Fruit fly (Drosophila melanogaster) whole organism, embryonic: Measurements from ENCODE around the gene wit.

ENCODE experiments used
- CG10321 ChIP-seq: fragments of 200-800 bp; sonication (Bioruptor generic); IDR thresholded peaks from 2 replicates; pipeline ENCODE4 v1.3.6; 2022; ENCODE audit warnings: missing biosample characterization, missing genetic modification characterization
- CG10979 ChIP-seq: fragments of 200-800 bp; sonication (Bioruptor generic); optimal IDR thresholded peaks from 2 replicates; lab custom pipeline; 2018; ENCODE audit warnings: missing biosample characterization, mild to moderate bottlenecking, missing genetic modification characterization, moderate library complexity
- CG11695 ChIP-seq: fragments of 200-800 bp; sonication (Bioruptor generic); IDR thresholded peaks from 3 replicates; pipeline ENCODE4 v1.3.6; 2022; ENCODE audit warnings: missing biosample characterization, missing genetic modification characterization
- CG12659 ChIP-seq: fragments of 200-800 bp; sonication (Bioruptor generic); optimal IDR thresholded peaks from 3 replicates; lab custom pipeline; 2017; ENCODE audit warnings: mild to moderate bottlenecking, missing biosample characterization, missing genetic modification reagents, missing genetic modification characterization
- CG13123 ChIP-seq: fragments of 200-800 bp; sonication (Bioruptor generic); optimal IDR thresholded peaks from 2 replicates; lab custom pipeline; 2016; ENCODE audit warnings: missing biosample characterization, missing genetic modification characterization
- CG15514 ChIP-seq: fragments of 200-800 bp; sonication (Bioruptor generic); optimal IDR thresholded peaks from 3 replicates; lab custom pipeline; 2017; ENCODE audit warnings: missing biosample characterization, missing genetic modification characterization, mild to moderate bottlenecking, moderate library complexity, missing genetic modification reagents
- CG15696 ChIP-seq: fragments of 200-800 bp; sonication (Bioruptor generic); optimal IDR thresholded peaks from 2 replicates; lab custom pipeline; 2019; ENCODE audit warnings: missing biosample characterization, mild to moderate bottlenecking, missing genetic modification characterization, moderate library complexity
- CG18764 ChIP-seq: fragments of 200-800 bp; sonication (Bioruptor generic); optimal IDR thresholded peaks from 3 replicates; lab custom pipeline; 2016; ENCODE audit warnings: missing biosample characterization, missing genetic modification characterization
- CG2120 ChIP-seq: fragments of 200-800 bp; sonication (Bioruptor generic); optimal IDR thresholded peaks from 3 replicates; lab custom pipeline; 2016; ENCODE audit warnings: missing biosample characterization, missing genetic modification characterization
- CG2712 ChIP-seq: fragments of 200-800 bp; optimal IDR thresholded peaks from 3 replicates; lab custom pipeline; 2019; ENCODE audit warnings: missing biosample characterization, mild to moderate bottlenecking, missing genetic modification characterization, moderate library complexity
- CG31441 ChIP-seq: fragments of 200-800 bp; sonication (Bioruptor generic); IDR thresholded peaks from 2 replicates; pipeline ENCODE4 v1.3.6; 2022; ENCODE audit warnings: missing biosample characterization, missing genetic modification characterization
- CG32532 ChIP-seq: fragments of 200-800 bp; sonication (Bioruptor generic); IDR thresholded peaks from 2 replicates; pipeline ENCODE4 v1.3.6; 2022; ENCODE audit warnings: missing biosample characterization, missing genetic modification characterization
- CG34376 ChIP-seq: fragments of 200-800 bp; sonication (Bioruptor generic); optimal IDR thresholded peaks from 2 replicates; lab custom pipeline; 2018; ENCODE audit warnings: missing biosample characterization, mild to moderate bottlenecking, missing genetic modification characterization
- CG6254 ChIP-seq: fragments of 200-800 bp; sonication (Bioruptor generic); optimal IDR thresholded peaks from 3 replicates; lab custom pipeline; 2017; ENCODE audit warnings: mild to moderate bottlenecking, missing biosample characterization, missing genetic modification reagents, missing genetic modification characterization
- CG9797 ChIP-seq: fragments of 200-800 bp; sonication (Bioruptor generic); optimal IDR thresholded peaks from 3 replicates; lab custom pipeline; 2018; ENCODE audit warnings: missing biosample characterization, mild to moderate bottlenecking, missing genetic modification characterization
- D19A ChIP-seq: fragments of 200-800 bp; optimal IDR thresholded peaks from 3 replicates; lab custom pipeline; 2019; ENCODE audit warnings: missing biosample characterization, mild to moderate bottlenecking, missing genetic modification characterization, moderate library complexity
- Ets65A ChIP-seq: fragments of 200-800 bp; sonication (Bioruptor generic); peaks from one replicate; lab custom pipeline; 2016; ENCODE audit warnings: missing biosample characterization, missing genetic modification characterization
- HmgD ChIP-seq: fragments of 200-800 bp; sonication (Bioruptor generic); optimal IDR thresholded peaks from 3 replicates; lab custom pipeline; 2016; ENCODE audit warnings: missing biosample characterization, missing genetic modification characterization
- Hmr ChIP-seq: fragments of 200-800 bp; sonication (Bioruptor generic); optimal IDR thresholded peaks from 3 replicates; lab custom pipeline; 2017; ENCODE audit warnings: mild to moderate bottlenecking, missing biosample characterization, missing genetic modification reagents, missing genetic modification characterization
- Hr78 ChIP-seq, 2 experiments: fragments of 200-800 bp in 1 of 2; fragments of >200 bp in 1 of 2; sonication (Bioruptor generic) in 1 of 2; optimal IDR thresholded peaks; 2 replicates each; lab custom pipeline; 2017 to 2019; ENCODE audit warnings: missing biosample characterization in 2 of 2, missing genetic modification characterization in 2 of 2, mild to moderate bottlenecking in 1 of 2, moderate library complexity in 1 of 2
- Med ChIP-seq: fragments of 200-800 bp; sonication (Bioruptor generic); peaks from one replicate; lab custom pipeline; 2016; ENCODE audit warnings: missing biosample characterization, missing genetic modification characterization, mild to moderate bottlenecking, inconsistent platforms, moderate library complexity
- Oli ChIP-seq: fragments of 200-800 bp; sonication (Bioruptor generic); optimal IDR thresholded peaks from 2 replicates; lab custom pipeline; 2018; ENCODE audit warnings: missing biosample characterization, mild to moderate bottlenecking, missing genetic modification characterization, moderate library complexity
- PHDP ChIP-seq: fragments of 200-800 bp; sonication (Bioruptor generic); optimal IDR thresholded peaks from 3 replicates; lab custom pipeline; 2018; ENCODE audit warnings: missing biosample characterization, mild to moderate bottlenecking, missing genetic modification characterization, moderate library complexity
- Ptx1 ChIP-seq: fragments of 200-800 bp; sonication (Bioruptor generic); IDR thresholded peaks from 2 replicates; pipeline ENCODE4 v1.3.6; 2022; ENCODE audit warnings: missing biosample characterization, missing genetic modification characterization
- Sox102F ChIP-seq: fragments of 200-800 bp; sonication (Bioruptor generic); optimal IDR thresholded peaks from 2 replicates; lab custom pipeline; 2018; ENCODE audit warnings: missing biosample characterization, mild to moderate bottlenecking, missing genetic modification characterization, moderate library complexity
- Taf1 ChIP-seq: fragments of 200-800 bp; sonication (Bioruptor generic); IDR thresholded peaks from 2 replicates; pipeline ENCODE4 v1.3.6; 2022; ENCODE audit warnings: missing biosample characterization, missing genetic modification characterization
- ara ChIP-seq: fragments of 200-800 bp; sonication (Bioruptor generic); IDR thresholded peaks from 2 replicates; pipeline ENCODE4 v1.3.6; 2022; ENCODE audit warnings: missing biosample characterization, missing genetic modification characterization
- dati ChIP-seq: fragments of 200-800 bp; sonication (Bioruptor generic); IDR thresholded peaks from 2 replicates; pipeline ENCODE4 v1.3.6; 2022; ENCODE audit warnings: missing biosample characterization, missing genetic modification characterization
- dpn ChIP-seq, 2 experiments: fragments of 200-800 bp; sonication (Bioruptor generic); optimal IDR thresholded peaks; 3 replicates each; lab custom pipeline; 2016; ENCODE audit warnings: missing biosample characterization in 2 of 2, missing genetic modification characterization in 2 of 2
- dysf ChIP-seq: fragments of 200-800 bp; sonication (Bioruptor generic); IDR thresholded peaks from 3 replicates; pipeline ENCODE4 v1.3.6; 2022; ENCODE audit warnings: missing biosample characterization, missing genetic modification characterization
- ems ChIP-seq: fragments of 200-800 bp; sonication (Bioruptor generic); optimal IDR thresholded peaks from 3 replicates; lab custom pipeline; 2016; ENCODE audit warnings: missing biosample characterization, missing genetic modification characterization
- grn ChIP-seq: fragments of 200-800 bp; sonication (Bioruptor generic); optimal IDR thresholded peaks from 3 replicates; lab custom pipeline; 2017; ENCODE audit warnings: missing biosample characterization, missing genetic modification characterization
- mirr ChIP-seq: fragments of 200-800 bp; sonication (Bioruptor generic); optimal IDR thresholded peaks from 3 replicates; lab custom pipeline; 2018; ENCODE audit warnings: missing biosample characterization, mild to moderate bottlenecking, missing genetic modification characterization
- prd ChIP-seq, 3 experiments: fragments of >200 bp in 2 of 3; fragments of 200-800 bp in 1 of 3; sonication (Bioruptor generic) in 1 of 3; optimal IDR thresholded peaks in 2 of 3; IDR thresholded peaks in 1 of 3; 2 replicates in 2 of 3; 3 replicates in 1 of 3; pipeline versions ENCODE4 v1.3.6 to Lab custom; 2017 to 2022; ENCODE audit warnings: missing biosample characterization in 1 of 3, missing genetic modification characterization in 1 of 3
- row ChIP-seq: fragments of 200-800 bp; sonication (Bioruptor generic); IDR thresholded peaks from 3 replicates; pipeline ENCODE4 v1.3.6; 2022; ENCODE audit warnings: missing biosample characterization, missing genetic modification characterization
- sens ChIP-seq: fragments of 200-800 bp; sonication (Bioruptor generic); peaks from one replicate; lab custom pipeline; 2016; ENCODE audit warnings: missing biosample characterization, missing genetic modification characterization
- slbo ChIP-seq: fragments of 200-800 bp; sonication (Bioruptor generic); IDR thresholded peaks from 2 replicates; pipeline ENCODE4 v1.3.6; 2022; ENCODE audit warnings: missing biosample characterization, missing genetic modification characterization
- sna ChIP-seq: fragments of 200-800 bp; sonication (Bioruptor generic); IDR thresholded peaks from 2 replicates; pipeline ENCODE4 v1.3.6; 2022; ENCODE audit warnings: missing biosample characterization, missing genetic modification characterization; ENCODE audit not compliant: partially characterized antibody
- stc ChIP-seq: fragments of 200-800 bp; sonication (Bioruptor generic); IDR thresholded peaks from 2 replicates; pipeline ENCODE4 v1.3.6; 2022; ENCODE audit warnings: missing biosample characterization, missing genetic modification characterization
- tap ChIP-seq: fragments of 200-800 bp; optimal IDR thresholded peaks from 3 replicates; lab custom pipeline; 2019; ENCODE audit warnings: missing biosample characterization, mild to moderate bottlenecking, missing genetic modification characterization, moderate library complexity
- tll ChIP-seq, 2 experiments: fragments of 200-800 bp in 1 of 2; fragments of >200 bp in 1 of 2; sonication (Bioruptor generic) in 1 of 2; optimal IDR thresholded peaks; 2 replicates each; lab custom pipeline; 2017 to 2019; ENCODE audit warnings: missing biosample characterization in 2 of 2, missing genetic modification characterization in 2 of 2, mild to moderate bottlenecking in 1 of 2, moderate library complexity in 1 of 2
- unpg ChIP-seq: fragments of 200-800 bp; sonication (Bioruptor generic); optimal IDR thresholded peaks from 3 replicates; lab custom pipeline; 2018; ENCODE audit warnings: missing biosample characterization, mild to moderate bottlenecking, missing genetic modification characterization, moderate library complexity
- wek ChIP-seq: fragments of 200-800 bp; sonication (Bioruptor generic); optimal IDR thresholded peaks from 3 replicates; lab custom pipeline; 2018; ENCODE audit warnings: missing biosample characterization, mild to moderate bottlenecking, missing genetic modification characterization, moderate library complexity

wit gene

dm6 chr3L:4059293-4059820 is 12.2 kb downstream of the wit start, which contains the start of gene Ugt305A1:
Gene Ugt305A1, plus strand, starts transcription at chr3L:4059770.
- no peak for TF ChIP-seq ems
- peak; percentile 4 for TF ChIP-seq CG15514 (GFP tag; lab: Kevin White, UChicago)
- 0 out of 3 replicates have a peak, but pooled peaks have one; percentile 19 for TF ChIP-seq dysf (GFP tag; lab: Robert Waterston, UW)
- peak; percentile 65 for TF ChIP-seq Med (GFP tag; lab: Kevin White, UChicago)
- TF ChIP-seq tll (GFP tag; optimal IDR thresholded peaks at IDR 0.05; lab: Kevin White, UChicago), result no peak
- no peak for TF ChIP-seq CG10321 (GFP tag; lab: Robert Waterston, UW)
- no peak for TF ChIP-seq CG2712 (tag; lab: Kevin White, UChicago)
- 0 out of 2 replicates have a peak, but pooled peaks have one; percentile 35 for TF ChIP-seq slbo (GFP tag; lab: Robert Waterston, UW)
- TF ChIP-seq ara (GFP tag; lab: Robert Waterston, UW), result no peak
- peak; percentile 22 for TF ChIP-seq Hmr (GFP tag; lab: Kevin White, UChicago)
- peak; percentile 6 for TF ChIP-seq CG34376 (GFP tag; lab: Kevin White, UChicago)
- no peak for TF ChIP-seq D19A (tag; lab: Kevin White, UChicago)
- TF ChIP-seq dati, result 0 out of 2 replicates have a peak, but pooled peaks have one; percentile 10
- TF ChIP-seq sens (GFP tag; lab: Kevin White, UChicago), result peak; percentile 78
- TF ChIP-seq wek (GFP tag; lab: Kevin White, UChicago), result peak; percentile 50
- TF ChIP-seq CG31441 (GFP tag; lab: Robert Waterston, UW), result 0 out of 2 replicates have a peak, but pooled peaks have one; percentile 11
- no peak for TF ChIP-seq sna (GFP tag; lab: Robert Waterston, UW)
- no peak for TF ChIP-seq CG6254 (GFP tag; lab: Kevin White, UChicago)
- no peak for TF ChIP-seq prd (optimal IDR thresholded peaks at IDR 0.05; lab: Kevin White, UChicago)
- TF ChIP-seq prd (GFP tag; IDR thresholded peaks at IDR 0.05; lab: Robert Waterston, UW), result peak; percentile 26; the same call in 1 of the 3 replicates
- TF ChIP-seq HmgD, result no peak
- peak; percentile 17 for TF ChIP-seq unpg (GFP tag; lab: Kevin White, UChicago)
- peak; percentile 28; the same call in 1 of the 2 replicates for TF ChIP-seq Ptx1
- TF ChIP-seq mirr, result no peak
- peak; percentile 17 for TF ChIP-seq grn (GFP tag; lab: Kevin White, UChicago)
- TF ChIP-seq tap (tag; lab: Kevin White, UChicago), result no peak
- TF ChIP-seq CG15696, result no peak
- peak; percentile 30 for TF ChIP-seq PHDP (tag; lab: Kevin White, UChicago)
- no peak for TF ChIP-seq CG18764 (GFP tag; lab: Kevin White, UChicago)
- TF ChIP-seq Hr78 (GFP tag; optimal IDR thresholded peaks at IDR 0.05; lab: Kevin White, UChicago), result no peak
- TF ChIP-seq CG12659 (GFP tag; lab: Kevin White, UChicago), result peak; percentile 11
- TF ChIP-seq Ets65A (GFP tag; lab: Kevin White, UChicago), result peak; percentile 61
- TF ChIP-seq Sox102F (GFP tag; lab: Kevin White, UChicago), result peak; percentile 31
- no peak for TF ChIP-seq Taf1 (GFP tag; lab: Robert Waterston, UW)
- TF ChIP-seq CG11695 (GFP tag; lab: Robert Waterston, UW), result no peak
- TF ChIP-seq Oli (tag; lab: Kevin White, UChicago), result peak; percentile 6
- peak; percentile 30 for TF ChIP-seq CG2120 (GFP tag; lab: Kevin White, UChicago)
- peak; percentile 50; the same call in 2 of the 3 replicates for TF ChIP-seq row (GFP tag; lab: Robert Waterston, UW)
- no peak for TF ChIP-seq CG9797
- TF ChIP-seq CG10979, result peak; percentile 5
- peak; percentile 39; the same call in 1 of the 2 replicates for TF ChIP-seq CG32532 (GFP tag; lab: Robert Waterston, UW)
- peak in 1 of 2 experiments; percentile 3 for TF ChIP-seq dpn (GFP tag; optimal IDR thresholded peaks at IDR 0.05; lab: Kevin White, UChicago)
- TF ChIP-seq CG13123 (GFP tag; lab: Kevin White, UChicago), result no peak
- TF ChIP-seq stc, result 0 out of 2 replicates have a peak, but pooled peaks have one; percentile 24
